Worm (Caenorhabditis elegans): ENCODE data around the gene hlh-3.

- TF ChIP-seq ref-1 (GFP tag; conservative IDR thresholded peaks at IDR 0.05) (no peak), cog-1 (tag; optimal IDR thresholded peaks at IDR 0.05) (no peak), T22C8.4 (GFP tag; IDR thresholded peaks at IDR 0.05) (no peak), tab-1 (GFP tag; IDR thresholded peaks at IDR 0.05) (no peak), ztf-23 (GFP tag; IDR thresholded peaks at IDR 0.05) (no peak), med-1 (GFP tag; optimal IDR thresholded peaks at IDR 0.05; ENCODE audit: insufficient read depth) (no peak), ztf-29 (GFP tag; IDR thresholded peaks at IDR 0.05) (no peak), flt-1 (GFP tag; IDR thresholded peaks at IDR 0.05) (no peak)
These were observed at the start of gene hlh-3 for ce11 chrII:9086308-9086707.
